Fruit fly (Drosophila melanogaster): ENCODE results near the gene Cyp28c1.

DNA sequence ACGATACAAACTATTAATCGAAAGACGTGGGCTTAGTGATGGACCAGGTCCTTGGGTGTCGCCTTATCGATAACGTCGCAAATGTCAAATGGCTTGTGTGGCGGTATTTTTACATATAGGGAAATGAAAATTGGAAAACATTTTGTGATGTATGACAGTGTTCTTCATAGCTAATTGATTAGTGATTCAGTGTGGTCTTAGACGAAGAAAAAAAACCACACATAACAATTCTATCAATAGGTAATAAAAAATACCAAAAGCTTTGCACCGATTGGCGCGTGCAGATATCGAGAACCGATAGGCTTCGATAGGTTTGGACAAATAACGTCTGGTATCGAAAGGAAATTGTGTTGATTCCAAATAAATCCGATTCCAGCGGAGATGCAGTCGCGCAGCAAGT, 29.5 kb downstream of the Cyp28c1 start, which contains the start of the genes Nrd1 and CG1847:
- TF ChIP-seq insv (optimal IDR thresholded peaks at IDR 0.05) (no peak), ttk (optimal IDR thresholded peaks at IDR 0.05) (no peak), h (optimal IDR thresholded peaks at IDR 0.05) (no peak), psq (optimal IDR thresholded peaks at IDR 0.05) (no peak)

Data from Kc167 (cell line).